Fruit fly (Drosophila melanogaster) whole organism, embryonic: Measurements from ENCODE around the gene CG5355.

Source experiments
- BEAF-32 ChIP-seq: fragments of 200-800 bp; sonication (Bioruptor generic); optimal IDR thresholded peaks from 3 replicates; lab custom pipeline; 2017; ENCODE audit warnings: missing biosample characterization, missing genetic modification characterization, mild to moderate bottlenecking, moderate library complexity, missing genetic modification reagents
- Blimp-1 ChIP-seq: fragments of 200-800 bp; sonication (Bioruptor generic); optimal IDR thresholded peaks from 3 replicates; lab custom pipeline; 2018; ENCODE audit warnings: missing biosample characterization, missing genetic modification characterization, mild to moderate bottlenecking, moderate library complexity, missing genetic modification reagents
- CG10209 ChIP-seq: fragments of 200-800 bp; sonication (Bioruptor generic); optimal IDR thresholded peaks from 3 replicates; lab custom pipeline; 2017; ENCODE audit warnings: missing biosample characterization, mild to moderate bottlenecking, missing genetic modification characterization, missing genetic modification reagents
- CG11456 ChIP-seq: fragments of 200-800 bp; sonication (Bioruptor generic); IDR thresholded peaks from 3 replicates; pipeline ENCODE4 v1.3.6; 2022; ENCODE audit warnings: missing biosample characterization, missing genetic modification characterization
- CG13123 ChIP-seq: fragments of 200-800 bp; sonication (Bioruptor generic); optimal IDR thresholded peaks from 2 replicates; lab custom pipeline; 2016; ENCODE audit warnings: missing biosample characterization, missing genetic modification characterization
- CG13775 ChIP-seq: fragments of 200-800 bp; sonication (Bioruptor generic); optimal IDR thresholded peaks from 3 replicates; lab custom pipeline; 2017; ENCODE audit warnings: missing biosample characterization, mild to moderate bottlenecking, missing genetic modification characterization
- CG15269 ChIP-seq: fragments of 200-800 bp; sonication (Bioruptor generic); optimal IDR thresholded peaks from 2 replicates; lab custom pipeline; 2018; ENCODE audit warnings: missing biosample characterization, mild to moderate bottlenecking, missing genetic modification characterization, moderate library complexity
- CG17328 ChIP-seq: fragments of 200-800 bp; sonication (Bioruptor generic); IDR thresholded peaks from 2 replicates; pipeline ENCODE4 v1.3.6; 2022; ENCODE audit warnings: missing biosample characterization, missing genetic modification characterization
- CG17385 ChIP-seq: fragments of 200-800 bp; sonication (Bioruptor generic); optimal IDR thresholded peaks from 3 replicates; lab custom pipeline; 2018; ENCODE audit warnings: missing biosample characterization, mild to moderate bottlenecking, missing genetic modification characterization
- CG17802 ChIP-seq: fragments of 200-800 bp; sonication (Bioruptor generic); optimal IDR thresholded peaks from 2 replicates; lab custom pipeline; 2018; ENCODE audit warnings: missing biosample characterization, mild to moderate bottlenecking, missing genetic modification characterization, moderate library complexity
- CG18262 ChIP-seq: fragments of 200-800 bp; optimal IDR thresholded peaks from 3 replicates; lab custom pipeline; 2019; ENCODE audit warnings: missing biosample characterization, mild to moderate bottlenecking, missing genetic modification characterization, moderate library complexity
- CG18476 ChIP-seq: fragments of 200-800 bp; sonication (Bioruptor generic); optimal IDR thresholded peaks from 2 replicates; lab custom pipeline; 2016; ENCODE audit warnings: missing biosample characterization, mild to moderate bottlenecking, missing genetic modification characterization
- CG2116 ChIP-seq: fragments of 200-800 bp; sonication (Bioruptor generic); optimal IDR thresholded peaks from 3 replicates; lab custom pipeline; 2018; ENCODE audit warnings: missing biosample characterization, mild to moderate bottlenecking, missing genetic modification characterization
- CG30020 ChIP-seq: fragments of 200-800 bp; optimal IDR thresholded peaks from 2 replicates; lab custom pipeline; 2019; ENCODE audit warnings: missing biosample characterization, mild to moderate bottlenecking, missing genetic modification characterization, moderate library complexity
- CG3281 ChIP-seq: fragments of 200-800 bp; sonication (Bioruptor generic); optimal IDR thresholded peaks from 3 replicates; lab custom pipeline; 2017; ENCODE audit warnings: missing biosample characterization, mild to moderate bottlenecking, missing genetic modification characterization
- CG4617 ChIP-seq: fragments of 200-800 bp; sonication (Bioruptor generic); optimal IDR thresholded peaks from 3 replicates; lab custom pipeline; 2016; ENCODE audit warnings: missing biosample characterization, missing genetic modification characterization, borderline replicate concordance
- CG4820 ChIP-seq: fragments of 200-800 bp; sonication (Bioruptor generic); optimal IDR thresholded peaks from 3 replicates; lab custom pipeline; 2016; ENCODE audit warnings: missing biosample characterization, missing genetic modification characterization
- CG6689 ChIP-seq: fragments of 200-800 bp; sonication (Bioruptor generic); IDR thresholded peaks from 2 replicates; pipeline ENCODE4 v1.3.6; 2022; ENCODE audit warnings: missing biosample characterization, missing genetic modification characterization
- CG8290 ChIP-seq, 3 experiments: fragments of 200-800 bp; sonication (Bioruptor generic); optimal IDR thresholded peaks; 2 replicates each; lab custom pipeline; 2016 to 2019; ENCODE audit warnings: missing biosample characterization in 3 of 3, missing genetic modification characterization in 3 of 3, mild to moderate bottlenecking in 2 of 3, moderate library complexity in 1 of 3
- Drgx ChIP-seq: fragments of 200-800 bp; sonication (Bioruptor generic); IDR thresholded peaks from 2 replicates; pipeline ENCODE4 v1.3.6; 2022; ENCODE audit warnings: missing biosample characterization, missing genetic modification characterization
- Eip74EF ChIP-seq, 2 experiments: fragments of 200-800 bp in 1 of 2; fragments of >200 bp in 1 of 2; sonication (Bioruptor generic) in 1 of 2; optimal IDR thresholded peaks; 2 replicates each; lab custom pipeline; 2017 to 2019; ENCODE audit warnings: missing biosample characterization in 2 of 2, missing genetic modification characterization in 2 of 2, mild to moderate bottlenecking in 1 of 2, moderate library complexity in 1 of 2
- HmgZ ChIP-seq: fragments of 200-800 bp; sonication (Bioruptor generic); optimal IDR thresholded peaks from 2 replicates; lab custom pipeline; 2018; ENCODE audit warnings: missing biosample characterization, mild to moderate bottlenecking, missing genetic modification characterization
- Max ChIP-seq: fragments of 200-800 bp; sonication (Bioruptor generic); optimal IDR thresholded peaks from 2 replicates; lab custom pipeline; 2016; ENCODE audit warnings: missing biosample characterization, mild to moderate bottlenecking, missing genetic modification characterization
- Med ChIP-seq: fragments of 200-800 bp; sonication (Bioruptor generic); peaks from one replicate; lab custom pipeline; 2016; ENCODE audit warnings: missing biosample characterization, missing genetic modification characterization, mild to moderate bottlenecking, inconsistent platforms, moderate library complexity
- Neu2 ChIP-seq: fragments of 200-800 bp; sonication (Bioruptor generic); optimal IDR thresholded peaks from 3 replicates; lab custom pipeline; 2016; ENCODE audit warnings: missing biosample characterization, missing genetic modification characterization, borderline replicate concordance
- Poxn ChIP-seq: fragments of 200-800 bp; sonication (Bioruptor generic); IDR thresholded peaks from 2 replicates; pipeline ENCODE4 v1.3.6; 2022; ENCODE audit warnings: missing biosample characterization, missing genetic modification characterization
- Sox100B ChIP-seq: fragments of 200-800 bp; sonication (Bioruptor generic); optimal IDR thresholded peaks from 3 replicates; lab custom pipeline; 2018; ENCODE audit warnings: missing biosample characterization, mild to moderate bottlenecking, missing genetic modification characterization
- az2 ChIP-seq: fragments of 200-800 bp; sonication (Bioruptor generic); optimal IDR thresholded peaks from 3 replicates; lab custom pipeline; 2016; ENCODE audit warnings: missing biosample characterization, missing genetic modification characterization
- bab2 ChIP-seq: fragments of 200-800 bp; sonication (Bioruptor generic); optimal IDR thresholded peaks from 2 replicates; lab custom pipeline; 2016; ENCODE audit warnings: missing biosample characterization, missing genetic modification characterization
- bsh ChIP-seq, 2 experiments: fragments of 200-800 bp; sonication (Bioruptor generic); optimal IDR thresholded peaks; 2 replicates each; lab custom pipeline; 2017 to 2018; ENCODE audit warnings: mild to moderate bottlenecking in 2 of 2, missing biosample characterization in 2 of 2, missing genetic modification characterization in 2 of 2, moderate library complexity in 1 of 2
- cg ChIP-seq: fragments of 200-800 bp; sonication (Bioruptor generic); optimal IDR thresholded peaks from 3 replicates; lab custom pipeline; 2019; ENCODE audit warnings: missing biosample characterization, mild to moderate bottlenecking, missing genetic modification characterization, moderate library complexity
- dmrt11E ChIP-seq: fragments of 200-800 bp; sonication (Bioruptor generic); optimal IDR thresholded peaks from 3 replicates; lab custom pipeline; 2018; ENCODE audit warnings: missing biosample characterization, mild to moderate bottlenecking, missing genetic modification characterization, moderate library complexity
- dpn ChIP-seq, 2 experiments: fragments of 200-800 bp; sonication (Bioruptor generic); optimal IDR thresholded peaks; 3 replicates each; lab custom pipeline; 2016; ENCODE audit warnings: missing biosample characterization in 2 of 2, missing genetic modification characterization in 2 of 2
- emc ChIP-seq: fragments of 200-800 bp; sonication (Bioruptor generic); optimal IDR thresholded peaks from 2 replicates; lab custom pipeline; 2016; ENCODE audit warnings: missing biosample characterization, missing genetic modification characterization
- gcm2 ChIP-seq: fragments of 200-800 bp; sonication (Bioruptor generic); optimal IDR thresholded peaks from 2 replicates; lab custom pipeline; 2016; ENCODE audit warnings: missing biosample characterization, missing genetic modification characterization
- ham ChIP-seq: fragments of 200-800 bp; sonication (Bioruptor generic); IDR thresholded peaks from 2 replicates; pipeline ENCODE4 v1.3.6; 2022; ENCODE audit warnings: missing biosample characterization, missing genetic modification characterization
- knrl ChIP-seq: fragments of 200-800 bp; sonication (Bioruptor generic); IDR thresholded peaks from 3 replicates; pipeline ENCODE4 v1.3.6; 2022; ENCODE audit warnings: missing biosample characterization, missing genetic modification characterization; ENCODE audit not compliant: partially characterized antibody
- otp ChIP-seq: fragments of 200-800 bp; sonication (Bioruptor generic); IDR thresholded peaks from 3 replicates; pipeline ENCODE4, ENCODE4 v1.3.6; 2022; ENCODE audit warnings: missing biosample characterization, missing genetic modification characterization
- pan ChIP-seq, 4 experiments: fragments of >200 bp in 3 of 4; fragments of 200-800 bp in 1 of 4; sonication (Bioruptor generic) in 1 of 4; optimal IDR thresholded peaks in 3 of 4; IDR thresholded peaks in 1 of 4; 2 replicates each; pipeline versions ENCODE4 v1.3.6 to Lab custom; 2017 to 2022; ENCODE audit warnings: missing biosample characterization in 2 of 4, missing genetic modification characterization in 2 of 4, mixed read lengths in 1 of 4
- phol ChIP-seq: fragments of 200-800 bp; sonication (Bioruptor generic); optimal IDR thresholded peaks from 3 replicates; lab custom pipeline; 2018; ENCODE audit warnings: missing biosample characterization, mild to moderate bottlenecking, missing genetic modification characterization, moderate library complexity
- slp2 ChIP-seq: fragments of 200-800 bp; sonication (Bioruptor generic); optimal IDR thresholded peaks from 2 replicates; lab custom pipeline; 2016; ENCODE audit warnings: missing biosample characterization, missing genetic modification characterization
- sug ChIP-seq: fragments of 200-800 bp; optimal IDR thresholded peaks from 2 replicates; lab custom pipeline; 2019; ENCODE audit warnings: missing biosample characterization, mild to moderate bottlenecking, missing genetic modification characterization, moderate library complexity
- tgo ChIP-seq: fragments of 200-800 bp; sonication (Bioruptor generic); IDR thresholded peaks from 3 replicates; pipeline ENCODE4 v1.3.6; 2022; ENCODE audit warnings: missing biosample characterization, missing genetic modification characterization
- trem ChIP-seq: fragments of 200-800 bp; optimal IDR thresholded peaks from 3 replicates; lab custom pipeline; 2019; ENCODE audit warnings: missing biosample characterization, mild to moderate bottlenecking, missing genetic modification characterization, moderate library complexity
- unc-4 ChIP-seq: fragments of 200-800 bp; sonication (Bioruptor generic); IDR thresholded peaks from 2 replicates; pipeline ENCODE4 v1.3.6; 2022; ENCODE audit warnings: missing biosample characterization, missing genetic modification characterization; ENCODE audit not compliant: partially characterized antibody
- unpg ChIP-seq: fragments of 200-800 bp; sonication (Bioruptor generic); optimal IDR thresholded peaks from 3 replicates; lab custom pipeline; 2018; ENCODE audit warnings: missing biosample characterization, mild to moderate bottlenecking, missing genetic modification characterization, moderate library complexity
- usp ChIP-seq: fragments of >200 bp; optimal IDR thresholded peaks from 2 replicates; lab custom pipeline; 2017; ENCODE audit warnings: missing biosample characterization, missing genetic modification characterization
- vvl ChIP-seq: fragments of 200-800 bp; sonication (Bioruptor generic); IDR thresholded peaks from 2 replicates; pipeline ENCODE4 v1.3.6; 2022; ENCODE audit warnings: missing biosample characterization, missing genetic modification characterization

Gene CG5355

dm6 chr2L:10428528-10428927 lies 15.3 kb upstream of the CG5355 start, which contains the start of gene CG5188 (continued):
- no peak for TF ChIP-seq Poxn
- TF ChIP-seq otp (GFP tag; lab: Robert Waterston, UW) = 0 out of 3 replicates have a peak, but pooled peaks have one; percentile 25
- peak; percentile 65 for TF ChIP-seq Med (GFP tag; lab: Kevin White, UChicago)
- TF ChIP-seq tgo (GFP tag; lab: Robert Waterston, UW) = peak; percentile 17; the same call in 1 of the 3 replicates
- peak; percentile 54 for TF ChIP-seq unpg (GFP tag; lab: Kevin White, UChicago)
- no peak for TF ChIP-seq CG11456
- TF ChIP-seq Blimp-1 (GFP tag; lab: Kevin White, UChicago) = no peak
- TF ChIP-seq CG4617 (GFP tag; lab: Kevin White, UChicago) = peak; percentile 19
- no peak for TF ChIP-seq ham (GFP tag; lab: Robert Waterston, UW)
- TF ChIP-seq gcm2 (GFP tag; lab: Kevin White, UChicago) = no peak
- TF ChIP-seq pan (optimal IDR thresholded peaks at IDR 0.05; lab: Kevin White, UChicago) = no peak
- TF ChIP-seq pan (GFP tag; optimal IDR thresholded peaks at IDR 0.05 in 1 of 2, IDR thresholded peaks at IDR 0.05 in 1 of 2) = peak in 1 of 2 experiments; percentile 66
- no peak for TF ChIP-seq bab2 (GFP tag; lab: Kevin White, UChicago)
- peak; percentile 51 for TF ChIP-seq CG6689 (GFP tag; lab: Robert Waterston, UW)
- peak; percentile 35 for TF ChIP-seq sug (tag; lab: Kevin White, UChicago)
- TF ChIP-seq CG3281 (GFP tag; lab: Kevin White, UChicago) = peak; percentile 40
- peak; percentile 44; the same call in 1 of the 2 replicates for TF ChIP-seq Drgx (GFP tag; lab: Robert Waterston, UW)
- TF ChIP-seq CG18262 (tag; lab: Kevin White, UChicago) = peak; percentile 49
- no peak for TF ChIP-seq cg (GFP tag; lab: Kevin White, UChicago)
- peak; percentile 69 for TF ChIP-seq CG15269 (tag; lab: Kevin White, UChicago)
- peak; percentile 3 for TF ChIP-seq CG13123 (GFP tag; lab: Kevin White, UChicago)
- peak; percentile 15 to 56 for TF ChIP-seq dpn (GFP tag; optimal IDR thresholded peaks at IDR 0.05; lab: Kevin White, UChicago)
- peak; percentile 68 for TF ChIP-seq CG17328 (GFP tag; lab: Robert Waterston, UW)
- TF ChIP-seq Neu2 (GFP tag; lab: Kevin White, UChicago) = no peak
- no peak for TF ChIP-seq usp (GFP tag; lab: Kevin White, UChicago)
- TF ChIP-seq vvl = peak; percentile 79
- peak; percentile 55 for TF ChIP-seq phol (tag; lab: Kevin White, UChicago)
- TF ChIP-seq unc-4 (GFP tag; lab: Robert Waterston, UW) = 0 out of 2 replicates have a peak, but pooled peaks have one; percentile 26
- TF ChIP-seq CG18476 (GFP tag; lab: Kevin White, UChicago) = no peak
- TF ChIP-seq CG13775 = peak; percentile 29
- TF ChIP-seq dmrt11E = peak; percentile 42
- peak; percentile 55 for TF ChIP-seq trem
- peak in 1 of 2 experiments; percentile 29 for TF ChIP-seq Eip74EF (GFP tag; optimal IDR thresholded peaks at IDR 0.05; lab: Kevin White, UChicago)
- TF ChIP-seq knrl (GFP tag; lab: Robert Waterston, UW) = peak; percentile 20; the same call in 1 of the 3 replicates
- TF ChIP-seq CG8290 (GFP tag; optimal IDR thresholded peaks at IDR 0.05; lab: Kevin White, UChicago) = no peak
- TF ChIP-seq CG8290 (tag; optimal IDR thresholded peaks at IDR 0.05; lab: Kevin White, UChicago) = no peak
- peak; percentile 48 for TF ChIP-seq CG17385 (GFP tag; lab: Kevin White, UChicago)
- TF ChIP-seq CG10209 (GFP tag; lab: Kevin White, UChicago) = no peak
- TF ChIP-seq CG2116 = peak; percentile 23
- peak; percentile 53 for TF ChIP-seq Sox100B (GFP tag; lab: Kevin White, UChicago)
- TF ChIP-seq Max (GFP tag; lab: Kevin White, UChicago) = peak; percentile 40
- TF ChIP-seq CG30020 (tag; lab: Kevin White, UChicago) = peak; percentile 83
- TF ChIP-seq bsh (GFP tag; optimal IDR thresholded peaks at IDR 0.05; lab: Kevin White, UChicago) = peak in 1 of 2 experiments; percentile 48
- TF ChIP-seq az2 (GFP tag; lab: Kevin White, UChicago) = peak; percentile 68
- TF ChIP-seq emc (GFP tag; lab: Kevin White, UChicago) = no peak
- peak; percentile 31 for TF ChIP-seq CG4820 (GFP tag; lab: Kevin White, UChicago)
- TF ChIP-seq slp2 (GFP tag; lab: Kevin White, UChicago) = no peak
- peak; percentile 40 for TF ChIP-seq HmgZ (tag; lab: Kevin White, UChicago)
- no peak for TF ChIP-seq CG17802 (tag; lab: Kevin White, UChicago)
- peak; percentile 12 for TF ChIP-seq BEAF-32 (GFP tag; lab: Kevin White, UChicago)
